Worm (Caenorhabditis elegans): ENCODE results near the gene srd-33.

DNA sequence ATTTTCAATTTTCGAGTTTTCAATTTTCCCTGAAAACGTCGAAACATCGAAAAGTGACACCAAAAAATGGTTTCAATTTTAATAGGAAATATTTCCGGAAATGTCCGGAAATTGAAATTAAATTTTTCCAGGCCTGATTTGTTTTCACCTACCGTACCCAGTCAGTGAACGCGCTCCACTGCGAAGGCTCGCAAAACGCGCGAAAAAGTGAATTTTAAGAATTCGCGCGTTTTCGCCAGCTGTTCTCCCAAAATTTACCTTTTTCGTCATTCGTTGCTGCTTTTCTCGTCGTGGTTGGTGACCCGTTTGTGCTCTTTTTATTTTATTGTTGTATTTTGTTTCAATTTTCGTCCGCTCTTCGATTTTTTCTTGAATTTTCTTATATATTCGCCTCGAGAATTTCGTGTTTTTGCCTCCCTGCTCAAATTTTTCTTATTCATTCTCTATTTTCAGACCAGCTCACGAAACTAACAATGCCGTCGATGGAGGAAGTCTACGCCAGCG lies 17.9 kb downstream of the srd-33 start, which contains the start of gene T19H12.2:
- TF ChIP-seq egl-27 (tag; optimal IDR thresholded peaks at IDR 0.05) (no peak), fos-1 (tag; optimal IDR thresholded peaks at IDR 0.05) (no peak), zip-2 (tag; optimal IDR thresholded peaks at IDR 0.05) (no peak), ceh-82 (tag; optimal IDR thresholded peaks at IDR 0.05) (no peak), vab-7 (GFP tag; IDR thresholded peaks at IDR 0.05) (peak; percentile 18; the same call in 1 of the 2 replicates), mes-2 (tag; optimal IDR thresholded peaks at IDR 0.05; ENCODE audit: poor library complexity, severe bottlenecking) (no peak), pha-4 (GFP tag; IDR thresholded peaks at IDR 0.05) (no peak), pha-4 (tag; optimal IDR thresholded peaks at IDR 0.05) (no peak), mdl-1 (tag; optimal IDR thresholded peaks at IDR 0.05) (no peak), nhr-111 (GFP tag; optimal IDR thresholded peaks at IDR 0.05) (no peak), ceh-28 (tag; optimal IDR thresholded peaks at IDR 0.05) (no peak)

Data from whole organism, L4 larva.